Fruit fly (Drosophila melanogaster) whole organism, embryonic: Measurements from ENCODE around the gene ETHR.

Source experiments
- Ada2b ChIP-seq: fragments of 200-800 bp; sonication (Bioruptor generic); IDR thresholded peaks from 2 replicates; pipeline ENCODE4 v1.3.6; 2022; ENCODE audit warnings: missing biosample characterization, missing genetic modification characterization
- CG10147 ChIP-seq: fragments of 200-800 bp; sonication (Bioruptor generic); optimal IDR thresholded peaks from 2 replicates; lab custom pipeline; 2019; ENCODE audit warnings: missing biosample characterization, mild to moderate bottlenecking, missing genetic modification characterization, moderate library complexity
- CG10209 ChIP-seq: fragments of 200-800 bp; sonication (Bioruptor generic); optimal IDR thresholded peaks from 3 replicates; lab custom pipeline; 2017; ENCODE audit warnings: missing biosample characterization, mild to moderate bottlenecking, missing genetic modification characterization, missing genetic modification reagents
- CG11247 ChIP-seq: fragments of 200-800 bp; sonication (Bioruptor generic); IDR thresholded peaks from 2 replicates; pipeline ENCODE4 v1.3.6; 2022; ENCODE audit warnings: missing biosample characterization, missing genetic modification characterization
- CG11504 ChIP-seq: fragments of 200-800 bp; sonication (Bioruptor generic); optimal IDR thresholded peaks from 3 replicates; lab custom pipeline; 2019; ENCODE audit warnings: missing biosample characterization, mild to moderate bottlenecking, missing genetic modification characterization, moderate library complexity
- CG13296 ChIP-seq: fragments of 200-800 bp; sonication (Bioruptor generic); optimal IDR thresholded peaks from 3 replicates; lab custom pipeline; 2018; ENCODE audit warnings: missing biosample characterization, mild to moderate bottlenecking, missing genetic modification characterization
- CG14014 ChIP-seq: fragments of 200-800 bp; sonication (Bioruptor generic); IDR thresholded peaks from 2 replicates; pipeline ENCODE4 v1.3.6; 2022; ENCODE audit warnings: missing biosample characterization, missing genetic modification characterization
- CG15073 ChIP-seq: fragments of 200-800 bp; sonication (Bioruptor generic); optimal IDR thresholded peaks from 2 replicates; lab custom pipeline; 2016; ENCODE audit warnings: missing biosample characterization, missing genetic modification characterization
- CG1529 ChIP-seq: fragments of 200-800 bp; sonication (Bioruptor generic); optimal IDR thresholded peaks from 3 replicates; lab custom pipeline; 2018; ENCODE audit warnings: missing biosample characterization, missing genetic modification characterization
- CG1647 ChIP-seq: fragments of 200-800 bp; sonication (Bioruptor generic); optimal IDR thresholded peaks from 3 replicates; lab custom pipeline; 2016; ENCODE audit warnings: missing biosample characterization, missing genetic modification characterization
- CG2202 ChIP-seq: fragments of 200-800 bp; sonication (Bioruptor generic); optimal IDR thresholded peaks from 2 replicates; lab custom pipeline; 2018; ENCODE audit warnings: missing biosample characterization, mild to moderate bottlenecking, missing genetic modification characterization
- CHES-1-like ChIP-seq: fragments of 200-800 bp; sonication (Bioruptor generic); optimal IDR thresholded peaks from 2 replicates; lab custom pipeline; 2016; ENCODE audit warnings: missing biosample characterization, missing genetic modification characterization
- CrebB ChIP-seq: fragments of 200-800 bp; sonication (Bioruptor generic); optimal IDR thresholded peaks from 3 replicates; lab custom pipeline; 2018; ENCODE audit warnings: missing biosample characterization, mild to moderate bottlenecking, missing genetic modification characterization
- Dll ChIP-seq: fragments of 200-800 bp; sonication (Bioruptor generic); IDR thresholded peaks from 4 replicates; pipeline ENCODE4 v1.3.6; 2022; ENCODE audit warnings: missing biosample characterization, missing genetic modification characterization; ENCODE audit not compliant: partially characterized antibody
- ERR ChIP-seq: fragments of 200-800 bp; sonication (Bioruptor generic); optimal IDR thresholded peaks from 2 replicates; lab custom pipeline; 2016; ENCODE audit warnings: missing biosample characterization, missing genetic modification characterization
- Hand ChIP-seq: fragments of 200-800 bp; sonication (Bioruptor generic); optimal IDR thresholded peaks from 2 replicates; lab custom pipeline; 2017; ENCODE audit warnings: mild to moderate bottlenecking, missing biosample characterization, missing genetic modification reagents, missing genetic modification characterization
- Hr3 ChIP-seq: fragments of 200-800 bp; sonication (Bioruptor generic); optimal IDR thresholded peaks from 3 replicates; lab custom pipeline; 2016; ENCODE audit warnings: missing biosample characterization, missing genetic modification characterization
- Kr ChIP-seq: fragments of 200-800 bp; sonication (Bioruptor generic); optimal IDR thresholded peaks from 2 replicates; lab custom pipeline; 2017; ENCODE audit warnings: missing biosample characterization, mild to moderate bottlenecking, missing genetic modification characterization
- MTF-1 ChIP-seq: fragments of 200-800 bp; sonication (Bioruptor generic); optimal IDR thresholded peaks from 2 replicates; lab custom pipeline; 2018; ENCODE audit warnings: missing biosample characterization, mild to moderate bottlenecking, missing genetic modification characterization, borderline replicate concordance
- Nf-YB ChIP-seq: fragments of 200-800 bp; sonication (Bioruptor generic); optimal IDR thresholded peaks from 3 replicates; lab custom pipeline; 2019; ENCODE audit warnings: missing biosample characterization, mild to moderate bottlenecking, missing genetic modification characterization, moderate library complexity
- Nf-YC ChIP-seq: fragments of 200-800 bp; optimal IDR thresholded peaks from 3 replicates; lab custom pipeline; 2019; ENCODE audit warnings: missing biosample characterization, mild to moderate bottlenecking, missing genetic modification characterization, moderate library complexity
- Oli ChIP-seq: fragments of 200-800 bp; sonication (Bioruptor generic); optimal IDR thresholded peaks from 2 replicates; lab custom pipeline; 2018; ENCODE audit warnings: missing biosample characterization, mild to moderate bottlenecking, missing genetic modification characterization, moderate library complexity
- PHDP ChIP-seq: fragments of 200-800 bp; sonication (Bioruptor generic); optimal IDR thresholded peaks from 3 replicates; lab custom pipeline; 2018; ENCODE audit warnings: missing biosample characterization, mild to moderate bottlenecking, missing genetic modification characterization, moderate library complexity
- Sox100B ChIP-seq: fragments of 200-800 bp; sonication (Bioruptor generic); optimal IDR thresholded peaks from 3 replicates; lab custom pipeline; 2018; ENCODE audit warnings: missing biosample characterization, mild to moderate bottlenecking, missing genetic modification characterization
- Ssrp ChIP-seq: fragments of 200-800 bp; sonication (Bioruptor generic); optimal IDR thresholded peaks from 2 replicates; lab custom pipeline; 2018; ENCODE audit warnings: missing biosample characterization, mild to moderate bottlenecking, missing genetic modification characterization, moderate library complexity
- Xrp1 ChIP-seq: fragments of 200-800 bp; sonication (Bioruptor generic); IDR thresholded peaks from 2 replicates; pipeline ENCODE4 v1.3.6; 2022; ENCODE audit warnings: missing biosample characterization, missing genetic modification characterization
- bbx ChIP-seq: fragments of 200-800 bp; sonication (Bioruptor generic); IDR thresholded peaks from 2 replicates; pipeline ENCODE4 v1.3.6; 2022; ENCODE audit warnings: missing biosample characterization, missing genetic modification characterization; ENCODE audit not compliant: partially characterized antibody
- bcd ChIP-seq: fragments of 200-800 bp; sonication (Bioruptor generic); optimal IDR thresholded peaks from 2 replicates; lab custom pipeline; 2017; ENCODE audit warnings: missing biosample characterization, mild to moderate bottlenecking, missing genetic modification characterization
- chif ChIP-seq, 2 experiments: fragments of 200-800 bp; sonication (Bioruptor generic); optimal IDR thresholded peaks; 3 replicates each; lab custom pipeline; 2016; ENCODE audit warnings: missing biosample characterization in 2 of 2, missing genetic modification characterization in 2 of 2
- corto ChIP-seq: fragments of 200-800 bp; sonication (Bioruptor generic); optimal IDR thresholded peaks from 2 replicates; lab custom pipeline; 2016; ENCODE audit warnings: missing biosample characterization, mild to moderate bottlenecking, missing genetic modification characterization, moderate library complexity
- crol ChIP-seq: fragments of 200-800 bp; sonication (Bioruptor generic); IDR thresholded peaks from 2 replicates; pipeline ENCODE4 v1.3.6; 2022; ENCODE audit warnings: missing biosample characterization, missing genetic modification characterization
- dm ChIP-seq: fragments of 200-800 bp; sonication (Bioruptor generic); optimal IDR thresholded peaks from 3 replicates; lab custom pipeline; 2016; ENCODE audit warnings: missing biosample characterization, missing genetic modification characterization
- dmrt11E ChIP-seq: fragments of 200-800 bp; sonication (Bioruptor generic); optimal IDR thresholded peaks from 3 replicates; lab custom pipeline; 2018; ENCODE audit warnings: missing biosample characterization, mild to moderate bottlenecking, missing genetic modification characterization, moderate library complexity
- eve ChIP-seq, 2 experiments: fragments of >200 bp; optimal IDR thresholded peaks; 2 replicates each; lab custom pipeline; 2017; ENCODE audit warnings: missing biosample characterization in 2 of 2, missing genetic modification characterization in 2 of 2
- exex ChIP-seq: fragments of 200-800 bp; sonication (Bioruptor generic); optimal IDR thresholded peaks from 4 replicates; lab custom pipeline; 2018; ENCODE audit warnings: missing biosample characterization, mild to moderate bottlenecking, missing genetic modification characterization, moderate library complexity
- insv ChIP-seq, 2 experiments: fragments of 200-800 bp; sonication (Bioruptor generic); optimal IDR thresholded peaks; 3 replicates each; lab custom pipeline; 2016 to 2018; ENCODE audit warnings: missing biosample characterization in 2 of 2, missing genetic modification characterization in 2 of 2
- jing ChIP-seq: fragments of 200-800 bp; sonication (Bioruptor generic); optimal IDR thresholded peaks from 2 replicates; lab custom pipeline; 2018; ENCODE audit warnings: missing biosample characterization, mild to moderate bottlenecking, missing genetic modification characterization
- kah ChIP-seq: fragments of 200-800 bp; sonication (Bioruptor generic); optimal IDR thresholded peaks from 2 replicates; lab custom pipeline; 2018; ENCODE audit warnings: missing biosample characterization, mild to moderate bottlenecking, missing genetic modification characterization
- lab ChIP-seq: fragments of 200-800 bp; sonication (Bioruptor generic); optimal IDR thresholded peaks from 3 replicates; lab custom pipeline; 2017; ENCODE audit warnings: missing biosample characterization, missing genetic modification characterization, mild to moderate bottlenecking, moderate library complexity, missing genetic modification reagents
- nerfin-2 ChIP-seq: fragments of 200-800 bp; sonication (Bioruptor generic); IDR thresholded peaks from 2 replicates; pipeline ENCODE4 v1.3.6; 2022; ENCODE audit warnings: missing biosample characterization, missing genetic modification characterization; ENCODE audit not compliant: partially characterized antibody
- oc ChIP-seq: fragments of 200-800 bp; sonication (Bioruptor generic); optimal IDR thresholded peaks from 2 replicates; lab custom pipeline; 2018; ENCODE audit warnings: missing biosample characterization, mild to moderate bottlenecking, missing genetic modification characterization, moderate library complexity
- phol ChIP-seq: fragments of 200-800 bp; sonication (Bioruptor generic); optimal IDR thresholded peaks from 3 replicates; lab custom pipeline; 2018; ENCODE audit warnings: missing biosample characterization, mild to moderate bottlenecking, missing genetic modification characterization, moderate library complexity
- repo ChIP-seq: fragments of 200-800 bp; sonication (Bioruptor generic); optimal IDR thresholded peaks from 2 replicates; lab custom pipeline; 2016; ENCODE audit warnings: missing biosample characterization, missing genetic modification characterization
- salm ChIP-seq: fragments of 200-800 bp; sonication (Bioruptor generic); optimal IDR thresholded peaks from 2 replicates; lab custom pipeline; 2018; ENCODE audit warnings: missing biosample characterization, mild to moderate bottlenecking, missing genetic modification characterization
- sim ChIP-seq: fragments of 200-800 bp; sonication (Bioruptor generic); IDR thresholded peaks from 2 replicates; pipeline ENCODE4 v1.3.6; 2022; ENCODE audit warnings: missing biosample characterization, missing genetic modification characterization
- stc ChIP-seq: fragments of 200-800 bp; sonication (Bioruptor generic); IDR thresholded peaks from 2 replicates; pipeline ENCODE4 v1.3.6; 2022; ENCODE audit warnings: missing biosample characterization, missing genetic modification characterization
- unc-4 ChIP-seq: fragments of 200-800 bp; sonication (Bioruptor generic); IDR thresholded peaks from 2 replicates; pipeline ENCODE4 v1.3.6; 2022; ENCODE audit warnings: missing biosample characterization, missing genetic modification characterization; ENCODE audit not compliant: partially characterized antibody

Gene ETHR

DNA sequence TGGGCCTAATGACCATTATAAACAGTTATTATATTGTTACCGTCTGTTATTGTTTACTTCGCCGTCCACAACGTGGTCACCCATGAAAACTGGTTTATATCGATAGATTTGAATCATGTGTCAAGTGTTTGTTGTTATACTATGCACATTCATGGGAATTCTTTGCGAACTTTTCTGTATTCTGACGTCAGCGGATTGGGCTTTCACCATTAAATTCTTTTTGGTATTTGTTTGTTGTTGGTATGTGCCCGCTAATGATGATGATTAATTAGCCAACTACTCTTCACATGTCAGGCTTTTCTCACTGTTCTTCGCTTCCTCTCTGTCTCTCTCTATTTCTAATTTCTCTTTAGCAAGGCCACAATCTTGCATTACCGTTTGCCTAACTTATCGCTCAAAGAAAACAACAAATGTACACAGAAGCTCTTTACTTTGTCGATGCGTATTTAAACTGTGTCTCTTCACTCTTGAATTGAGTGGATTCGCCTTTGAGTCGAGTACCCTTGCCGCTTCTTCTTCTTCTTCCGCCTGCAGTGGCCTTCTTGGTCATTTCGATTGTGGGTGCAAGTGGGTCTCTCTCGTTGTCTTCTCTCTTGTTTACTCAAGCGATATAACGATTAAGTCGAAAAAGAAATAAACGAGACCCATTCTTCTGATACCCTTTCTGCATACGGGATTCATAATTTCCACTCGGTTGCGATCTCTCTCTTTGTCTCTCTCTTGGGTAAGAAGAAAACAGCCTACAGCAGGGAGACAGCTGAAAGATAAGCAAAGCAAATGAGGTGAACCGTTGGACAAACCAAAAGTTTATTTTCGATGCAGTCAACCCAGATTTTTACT is 42.9 kb upstream of the ETHR start (continued):
- TF ChIP-seq PHDP (peak; percentile 45), salm (tag; lab: Kevin White, UChicago) (peak; percentile 82), bcd (GFP tag; lab: Kevin White, UChicago) (no peak), bbx (no peak), chif (GFP tag; optimal IDR thresholded peaks at IDR 0.05; lab: Kevin White, UChicago) (no peak), CG10209 (no peak), CG14014 (GFP tag; lab: Robert Waterston, UW) (peak; percentile 75; the same call in 1 of the 2 replicates), CG2202 (tag; lab: Kevin White, UChicago) (peak; percentile 82), nerfin-2 (GFP tag; lab: Robert Waterston, UW) (no peak), CG11247 (GFP tag; lab: Robert Waterston, UW) (peak; percentile 22; the same call in 1 of the 2 replicates), CG15073 (GFP tag; lab: Kevin White, UChicago) (no peak), exex (tag; lab: Kevin White, UChicago) (peak; percentile 21), Oli (tag; lab: Kevin White, UChicago) (no peak), ERR (GFP tag; lab: Kevin White, UChicago) (no peak), oc (tag; lab: Kevin White, UChicago) (no peak), dm (GFP tag; lab: Kevin White, UChicago) (no peak), crol (GFP tag; lab: Robert Waterston, UW) (no peak; the same call in 1 of the 2 replicates), Ada2b (GFP tag; lab: Robert Waterston, UW) (no peak), lab (peak; percentile 33), unc-4 (GFP tag; lab: Robert Waterston, UW) (0 out of 2 replicates have a peak, but pooled peaks have one; percentile 26), eve (GFP tag; optimal IDR thresholded peaks at IDR 0.05; lab: Kevin White, UChicago) (peak in 1 of 2 experiments; percentile 26), Hand (GFP tag; lab: Kevin White, UChicago) (peak; percentile 50), Dll (peak; percentile 22; the same call in 1 of the 4 replicates), CHES-1-like (GFP tag; lab: Kevin White, UChicago) (no peak), jing (no peak), Sox100B (peak; percentile 32), stc (peak; percentile 50; the same call in 1 of the 2 replicates), CrebB (tag; lab: Kevin White, UChicago) (peak; percentile 90), dmrt11E (tag; lab: Kevin White, UChicago) (peak; percentile 38), phol (tag; lab: Kevin White, UChicago) (no peak), sim (GFP tag; lab: Robert Waterston, UW) (peak; percentile 74), Kr (GFP tag; lab: Kevin White, UChicago) (peak; percentile 73), repo (GFP tag; lab: Kevin White, UChicago) (no peak), CG11504 (tag; lab: Kevin White, UChicago) (no peak), Hr3 (GFP tag; lab: Kevin White, UChicago) (no peak), Nf-YB (peak; percentile 27), kah (GFP tag; lab: Kevin White, UChicago) (peak; percentile 79), CG13296 (GFP tag; lab: Kevin White, UChicago) (peak; percentile 61), Xrp1 (GFP tag; lab: Robert Waterston, UW) (peak; percentile 79), CG10147 (GFP tag; lab: Kevin White, UChicago) (no peak), MTF-1 (peak; percentile 88), corto (GFP tag; lab: Kevin White, UChicago) (no peak), CG1529 (GFP tag; lab: Kevin White, UChicago) (peak; percentile 42), Nf-YC (tag; lab: Kevin White, UChicago) (peak; percentile 60), Ssrp (tag; lab: Kevin White, UChicago) (no peak), CG1647 (GFP tag; lab: Kevin White, UChicago) (no peak), insv (GFP tag; optimal IDR thresholded peaks at IDR 0.05; lab: Kevin White, UChicago) (peak in 1 of 2 experiments; percentile 37)
